Fruit fly (Drosophila melanogaster): Measurements from ENCODE around the gene Mkp.

- no peak for TF ChIP-seq Hr39 (GFP tag; optimal IDR thresholded peaks at IDR 0.05)
- TF ChIP-seq Sox15 (GFP tag; optimal IDR thresholded peaks at IDR 0.05), result no peak
These were observed 38.3 kb downstream of the Mkp start, which contains the start of gene CG6845 for dm6 chr3L:145998-146576.
